Worm (Caenorhabditis elegans): ENCODE measurements around the gene lido-10.
"Not testable (repeated sequence)": the region's sequence is repeated elsewhere in the genome, so short reads cannot be mapped to it uniquely, and the experiment has no call there.

lido-10 gene

DNA sequence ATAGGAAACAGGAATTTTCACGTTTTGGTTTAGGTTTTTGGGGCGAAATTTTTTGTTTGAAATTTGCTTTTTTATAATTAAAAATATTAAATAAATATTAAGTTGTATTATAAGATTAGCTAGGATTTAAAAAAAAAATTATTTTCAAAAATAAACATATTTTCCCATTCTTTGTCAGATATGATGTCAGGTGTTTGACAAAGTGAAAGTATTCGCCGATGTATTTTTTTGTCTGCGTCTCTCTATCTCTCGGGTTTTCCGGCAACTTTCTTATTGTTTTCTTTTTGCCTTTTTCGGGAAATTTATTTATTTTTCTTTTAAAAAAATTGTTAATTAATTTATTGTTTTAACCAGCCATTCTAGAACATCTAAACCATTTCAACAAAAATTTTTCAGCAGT, 28.1 kb downstream of the lido-10 start:
- TF ChIP-seq sdc-2 (tag; optimal IDR thresholded peaks at IDR 0.05), result no peak

ce11 chrII:3032480-3032879, 30.2 kb downstream of the lido-10 start, which contains the start of gene B0454.6:
TSS of gene B0454.6 (plus strand) at chrII:3032780.
- TF ChIP-seq sox-4, odd-2, elt-4 (tag; optimal IDR thresholded peaks at IDR 0.05): not testable (repeated sequence)

DNA sequence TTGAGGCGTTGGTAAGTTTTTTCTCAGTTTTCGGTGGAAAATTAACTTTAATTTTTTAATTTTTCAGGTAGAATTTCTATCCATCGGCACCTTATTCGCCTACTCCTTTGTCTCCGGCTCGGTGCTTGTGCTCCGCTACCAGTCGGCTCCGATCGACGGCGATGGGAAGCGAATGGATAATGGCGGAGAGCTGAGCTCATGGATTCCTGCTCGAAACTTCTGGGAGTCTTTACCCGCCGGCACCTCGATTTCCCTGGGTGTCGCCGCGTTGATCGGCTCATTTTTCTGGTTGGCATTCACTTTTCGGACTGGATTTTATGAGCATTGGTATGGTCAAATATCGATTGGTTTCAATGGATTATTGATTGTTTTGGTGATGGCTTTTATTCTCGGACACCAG, 32.6 kb downstream of the lido-10 start:
- TF ChIP-seq mec-3 (tag; optimal IDR thresholded peaks at IDR 0.05; ENCODE audit: borderline replicate concordance), result no peak
- no peak for TF ChIP-seq dve-1 (tag; optimal IDR thresholded peaks at IDR 0.05)
- no peak for TF ChIP-seq dmd-4 (tag; optimal IDR thresholded peaks at IDR 0.05; ENCODE audit: borderline replicate concordance)
- no peak for TF ChIP-seq hlh-15 (tag; optimal IDR thresholded peaks at IDR 0.05)
- TF ChIP-seq C38D4.7 (GFP tag; optimal IDR thresholded peaks at IDR 0.05), result no peak
- no peak for TF ChIP-seq elt-2 (tag; optimal IDR thresholded peaks at IDR 0.05)
- TF ChIP-seq ztf-16 (tag; optimal IDR thresholded peaks at IDR 0.05), result no peak
- TF ChIP-seq elt-4 (tag; optimal IDR thresholded peaks at IDR 0.05), result no peak
- no peak for TF ChIP-seq unc-42 (tag; optimal IDR thresholded peaks at IDR 0.05)
- TF ChIP-seq nhr-11 (tag; optimal IDR thresholded peaks at IDR 0.05), result no peak
- TF ChIP-seq ceh-24 (tag; optimal IDR thresholded peaks at IDR 0.05), result no peak
- no peak for TF ChIP-seq pax-1 (tag; optimal IDR thresholded peaks at IDR 0.05)
- TF ChIP-seq che-1 (tag; optimal IDR thresholded peaks at IDR 0.05), result no peak
- TF ChIP-seq sox-2 (GFP tag; IDR thresholded peaks at IDR 0.05), result no peak
- no peak for TF ChIP-seq zip-5 (tag; optimal IDR thresholded peaks at IDR 0.05)

ce11 chrII:3036344-3036743, 34.0 kb downstream of the lido-10 start:
- TF ChIP-seq dve-1 (tag; optimal IDR thresholded peaks at IDR 0.05) (no peak), fax-1 (tag; optimal IDR thresholded peaks at IDR 0.05) (no peak), lin-11 (tag; optimal IDR thresholded peaks at IDR 0.05) (no peak), ceh-2 (tag; optimal IDR thresholded peaks at IDR 0.05) (peak; percentile 15)

DNA sequence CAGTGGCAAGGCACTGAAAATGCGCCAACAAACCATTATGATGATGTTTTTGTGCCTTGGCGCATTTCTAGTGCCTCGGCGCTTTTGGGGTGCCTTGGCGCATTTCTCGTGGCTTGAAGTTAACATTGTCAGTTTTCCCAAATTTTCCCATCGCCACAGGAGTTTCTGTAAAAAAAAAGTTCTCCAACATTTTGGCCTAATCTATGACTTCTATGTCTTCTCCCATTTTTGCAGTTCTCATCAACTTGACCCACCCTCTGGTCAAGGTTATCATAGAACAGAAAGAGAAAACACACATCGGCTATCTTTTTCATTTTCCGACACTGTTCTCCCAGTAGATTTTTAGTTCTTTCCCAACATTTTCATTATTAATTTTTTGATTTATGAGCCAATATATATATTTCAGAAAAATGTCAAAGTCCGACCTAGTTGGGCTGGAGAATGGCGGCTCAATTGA, 36.2 kb downstream of the lido-10 start, which contains the start of the genes B0454.26 and B0454.5:
B0454.26 (minus strand) TSS at position 101 of the 457 bp plus-strand sequence.
B0454.5 (plus strand) TSS at position 407 of the 457 bp plus-strand sequence.
- TF ChIP-seq che-1 (tag; optimal IDR thresholded peaks at IDR 0.05) (no peak), ahr-1 (tag; optimal IDR thresholded peaks at IDR 0.05) (no peak), lim-6 (tag; optimal IDR thresholded peaks at IDR 0.05) (no peak), unc-3 (GFP tag; conservative IDR thresholded peaks at IDR 0.05) (no peak), unc-3 (tag; optimal IDR thresholded peaks at IDR 0.05) (no peak), ceh-45 (GFP tag; IDR thresholded peaks at IDR 0.05) (no peak), Y22D7AL.16 (tag; optimal IDR thresholded peaks at IDR 0.05) (no peak), ceh-24 (tag; optimal IDR thresholded peaks at IDR 0.05) (no peak), elt-4 (tag; optimal IDR thresholded peaks at IDR 0.05) (no peak), odd-2 (tag; optimal IDR thresholded peaks at IDR 0.05) (no peak), ceh-6 (GFP tag; optimal IDR thresholded peaks at IDR 0.05) (no peak), unc-42 (tag; optimal IDR thresholded peaks at IDR 0.05) (no peak), ceh-34 (tag; optimal IDR thresholded peaks at IDR 0.05) (no peak), hlh-30 (tag; optimal IDR thresholded peaks at IDR 0.05; ENCODE audit: insufficient read depth) (no peak), ceh-9 (tag; optimal IDR thresholded peaks at IDR 0.05) (no peak), ceh-48 (tag; optimal IDR thresholded peaks at IDR 0.05) (no peak), npax-4 (tag; optimal IDR thresholded peaks at IDR 0.05) (no peak), pha-2 (tag; optimal IDR thresholded peaks at IDR 0.05) (no peak), pat-9 (tag; optimal IDR thresholded peaks at IDR 0.05) (no peak)
